Worm (Caenorhabditis elegans) whole organism, mixed stage, embryonic: Measurements from ENCODE around the gene srx-86.

Experiments
- M03D4.4 ChIP-seq: sonication (generic microtip); optimal IDR thresholded peaks from 2 replicates; lab custom pipeline; 2017; ENCODE audit warnings: mild to moderate bottlenecking, missing genetic modification characterization, missing compliant biosample characterization
- bed-3 ChIP-seq: fragments of 200-800 bp; sonication (Bioruptor generic); optimal IDR thresholded peaks from 3 replicates; lab custom pipeline; 2018; ENCODE audit warnings: mild to moderate bottlenecking, missing genetic modification characterization, moderate library complexity, missing compliant biosample characterization
- blmp-1 ChIP-seq: fragments of 150-350 bp; optimal IDR thresholded peaks from 2 replicates; lab custom pipeline; 2014; ENCODE audit warnings: missing biosample characterization, missing genetic modification characterization
- ceh-43 ChIP-seq: fragments of 200-800 bp; sonication (Bioruptor generic); optimal IDR thresholded peaks from 2 replicates; lab custom pipeline; 2018; ENCODE audit warnings: mild to moderate bottlenecking, missing genetic modification characterization, moderate library complexity, missing compliant biosample characterization
- ceh-83 ChIP-seq: fragments of 200-800 bp; sonication (Bioruptor generic); optimal IDR thresholded peaks from 2 replicates; lab custom pipeline; 2018; ENCODE audit warnings: mild to moderate bottlenecking, missing genetic modification characterization, missing compliant biosample characterization
- ces-1 ChIP-seq: fragments of 150-350 bp; optimal IDR thresholded peaks from 2 replicates; lab custom pipeline; 2014; ENCODE audit warnings: missing biosample characterization, missing genetic modification reagents, missing genetic modification characterization
- drap-1 ChIP-seq: fragments of 200-800 bp; sonication (Bioruptor generic); optimal IDR thresholded peaks from 3 replicates; lab custom pipeline; 2018; ENCODE audit warnings: mild to moderate bottlenecking, missing genetic modification characterization, missing compliant biosample characterization
- elt-1 ChIP-seq: sonication (generic microtip); optimal IDR thresholded peaks from 2 replicates; lab custom pipeline; 2017; ENCODE audit warnings: missing genetic modification characterization, mild to moderate bottlenecking, missing compliant biosample characterization, antibody characterized with exemption, moderate library complexity, borderline replicate concordance; ENCODE audit not compliant: insufficient read depth
- elt-3 ChIP-seq: fragments of 150-350 bp; optimal IDR thresholded peaks from 2 replicates; lab custom pipeline; 2014; ENCODE audit warnings: missing biosample characterization, missing genetic modification characterization
- flh-1 ChIP-seq: fragments of 200-800 bp; sonication (Bioruptor generic); optimal IDR thresholded peaks from 2 replicates; lab custom pipeline; 2018; ENCODE audit warnings: mild to moderate bottlenecking, missing genetic modification characterization, moderate library complexity, missing compliant biosample characterization
- ham-2 ChIP-seq: fragments of 200-800 bp; sonication (Bioruptor generic); optimal IDR thresholded peaks from 2 replicates; lab custom pipeline; 2018; ENCODE audit warnings: mild to moderate bottlenecking, missing genetic modification characterization, missing compliant biosample characterization
- hlh-1 ChIP-seq: fragments of 150-350 bp; optimal IDR thresholded peaks from 2 replicates; lab custom pipeline; 2014; ENCODE audit warnings: missing biosample characterization, missing genetic modification reagents, missing genetic modification characterization
- lin-13 ChIP-seq: fragments of 150-350 bp; optimal IDR thresholded peaks from 2 replicates; lab custom pipeline; 2014; ENCODE audit warnings: missing biosample characterization, missing genetic modification characterization
- lin-32 ChIP-seq: fragments of 200-800 bp; sonication (Bioruptor generic); optimal IDR thresholded peaks from 2 replicates; lab custom pipeline; 2018; ENCODE audit warnings: mild to moderate bottlenecking, missing genetic modification characterization, missing compliant biosample characterization
- lsy-2 ChIP-seq: fragments of 150-350 bp; optimal IDR thresholded peaks from 2 replicates; lab custom pipeline; 2014; ENCODE audit warnings: missing biosample characterization, missing genetic modification characterization
- mab-5 ChIP-seq: fragments of 150-350 bp; optimal IDR thresholded peaks from 2 replicates; lab custom pipeline; 2014; ENCODE audit warnings: missing biosample characterization, missing genetic modification characterization
- mls-2 ChIP-seq: sonication (generic microtip); optimal IDR thresholded peaks from 2 replicates; lab custom pipeline; 2016; ENCODE audit warnings: mild to moderate bottlenecking, missing genetic modification characterization, moderate library complexity, missing compliant biosample characterization
- nhr-2 ChIP-seq: fragments of 150-350 bp; optimal IDR thresholded peaks from 2 replicates; lab custom pipeline; 2014; ENCODE audit warnings: missing biosample characterization, missing genetic modification characterization
- nhr-237 ChIP-seq: fragments of 150-350 bp; optimal IDR thresholded peaks from 2 replicates; lab custom pipeline; 2014; ENCODE audit warnings: missing biosample characterization, missing genetic modification characterization
- nhr-76 ChIP-seq: sonication (generic microtip); optimal IDR thresholded peaks from 2 replicates; lab custom pipeline; 2017; ENCODE audit warnings: missing biosample characterization, missing genetic modification characterization
- pha-4 ChIP-seq: fragments of 150-350 bp; optimal IDR thresholded peaks from 2 replicates; lab custom pipeline; 2018; ENCODE audit warnings: missing biosample characterization, missing genetic modification reagents, missing genetic modification characterization
- sem-2 ChIP-seq: fragments of 200-800 bp; sonication (Bioruptor generic); optimal IDR thresholded peaks from 2 replicates; lab custom pipeline; 2018; ENCODE audit warnings: mild to moderate bottlenecking, missing genetic modification characterization, missing compliant biosample characterization
- snpc-4 ChIP-seq: fragments of 150-350 bp; optimal IDR thresholded peaks from 2 replicates; lab custom pipeline; 2014; ENCODE audit warnings: missing biosample characterization, missing genetic modification characterization
- sptf-1 ChIP-seq: sonication (generic microtip); optimal IDR thresholded peaks from 2 replicates; lab custom pipeline; 2017; ENCODE audit warnings: mild to moderate bottlenecking, missing genetic modification characterization, moderate library complexity, missing compliant biosample characterization
- unc-120 ChIP-seq: sonication (generic microtip); optimal IDR thresholded peaks from 2 replicates; lab custom pipeline; 2017; ENCODE audit warnings: missing genetic modification characterization, missing compliant biosample characterization; ENCODE audit not compliant: poor library complexity, severe bottlenecking
- unc-39 ChIP-seq: fragments of 150-350 bp; optimal IDR thresholded peaks from 2 replicates; lab custom pipeline; 2014; ENCODE audit warnings: missing biosample characterization, missing genetic modification characterization
- unc-62 ChIP-seq: fragments of 150-350 bp; optimal IDR thresholded peaks from 2 replicates; lab custom pipeline; 2014; ENCODE audit warnings: missing biosample characterization, missing genetic modification reagents, missing genetic modification characterization
- zip-8 ChIP-seq: fragments of 150-350 bp; optimal IDR thresholded peaks from 2 replicates; lab custom pipeline; 2014; ENCODE audit warnings: missing biosample characterization, missing genetic modification characterization

srx-86 gene

ce11 chrV:11585122-11585521 lies 22.4 kb downstream of the srx-86 start:
- TF ChIP-seq M03D4.4 (tag; lab: Kevin White, UChicago) (no peak), nhr-237 (tag; lab: Kevin White, UChicago) (no peak)

- TF ChIP-seq flh-1 (GFP tag; lab: Kevin White, UChicago) (no peak), M03D4.4 (tag; lab: Kevin White, UChicago) (no peak), sptf-1 (tag; lab: Kevin White, UChicago) (no peak), hlh-1 (tag; lab: Kevin White, UChicago) (no peak), ceh-43 (GFP tag; lab: Kevin White, UChicago) (no peak), unc-62 (GFP tag; lab: Kevin White, UChicago) (no peak), bed-3 (GFP tag; lab: Kevin White, UChicago) (no peak), snpc-4 (tag; lab: Kevin White, UChicago) (no peak), elt-3 (no peak), ceh-83 (no peak), mls-2 (tag; lab: Kevin White, UChicago) (no peak), ces-1 (GFP tag; lab: Kevin White, UChicago) (no peak), nhr-2 (tag; lab: Kevin White, UChicago) (no peak), blmp-1 (tag; lab: Kevin White, UChicago) (no peak), ham-2 (GFP tag; lab: Kevin White, UChicago) (no peak), mab-5 (tag; lab: Kevin White, UChicago) (no peak), drap-1 (GFP tag; lab: Kevin White, UChicago) (no peak)
Observed at ce11 chrV:11589433-11589832, 26.7 kb downstream of the srx-86 start, which contains the start of gene srx-82. srx-82 (plus strand) TSS chrV:11589733.

DNA sequence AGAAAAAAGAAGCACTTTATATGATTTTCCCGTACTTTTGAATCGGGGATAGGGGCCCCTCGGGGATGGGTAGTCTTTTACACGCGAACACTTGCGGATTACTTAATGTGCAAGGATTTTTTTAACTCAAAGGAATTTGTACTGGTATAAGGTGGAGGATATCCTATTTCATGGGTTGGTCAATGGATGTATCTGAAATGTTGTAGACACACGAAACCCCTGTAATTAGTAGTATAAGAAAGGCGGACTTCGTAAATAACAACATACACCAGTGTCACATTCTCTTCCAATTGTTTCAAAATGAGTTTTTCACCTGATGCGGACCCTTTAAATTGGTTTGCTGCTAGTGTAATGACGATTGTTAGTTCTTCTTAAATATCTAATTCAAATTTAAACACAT lies 30.7 kb downstream of the srx-86 start, which contains the start of gene srx-80:
TSS of gene srx-80 (plus strand) at position 301 of the 400 bp plus-strand sequence.
- TF ChIP-seq bed-3 (GFP tag; lab: Kevin White, UChicago), result no peak
- no peak for TF ChIP-seq zip-8 (tag; lab: Kevin White, UChicago)
- TF ChIP-seq blmp-1 (tag; lab: Kevin White, UChicago), result no peak

DNA sequence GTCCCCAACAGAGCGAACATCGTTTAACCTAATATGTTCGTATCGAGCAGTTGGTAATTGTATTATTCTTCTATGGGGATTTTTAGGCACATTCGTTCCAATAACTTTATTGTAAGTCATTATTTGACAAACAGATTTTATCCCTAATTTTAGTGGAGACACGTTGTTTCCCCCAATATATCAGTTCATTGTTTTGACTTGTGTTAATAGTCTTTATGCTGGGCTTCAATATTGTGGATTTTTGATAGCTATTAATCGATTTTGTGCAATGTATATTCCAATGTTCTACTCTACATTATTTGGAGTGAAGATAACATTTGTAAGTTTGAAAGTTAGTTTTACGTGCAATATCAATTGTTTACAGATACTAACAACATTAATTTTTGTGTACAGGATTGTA lies 31.1 kb downstream of the srx-86 start:
- no peak for TF ChIP-seq unc-120 (tag; lab: Kevin White, UChicago)
- no peak for TF ChIP-seq mls-2 (tag; lab: Kevin White, UChicago)
- TF ChIP-seq zip-8 (tag; lab: Kevin White, UChicago), result no peak
- no peak for TF ChIP-seq ceh-43 (GFP tag; lab: Kevin White, UChicago)
- TF ChIP-seq lin-32 (GFP tag; lab: Kevin White, UChicago), result no peak
- no peak for TF ChIP-seq unc-39 (tag; lab: Kevin White, UChicago)
- no peak for TF ChIP-seq lsy-2 (tag; lab: Kevin White, UChicago)
- TF ChIP-seq bed-3 (GFP tag; lab: Kevin White, UChicago), result no peak
- TF ChIP-seq nhr-76, result no peak
- no peak for TF ChIP-seq snpc-4 (tag; lab: Kevin White, UChicago)
- no peak for TF ChIP-seq pha-4 (tag; lab: Kevin White, UChicago)
- TF ChIP-seq unc-62 (GFP tag; lab: Kevin White, UChicago), result no peak

ce11 chrV:11598807-11599206 lies 36.1 kb downstream of the srx-86 start, which contains the start of gene srx-84:
srx-84 (plus strand) TSS chrV:11599107.
- no peak for TF ChIP-seq elt-1
- TF ChIP-seq ces-1 (GFP tag; lab: Kevin White, UChicago), result no peak
- TF ChIP-seq sptf-1 (tag; lab: Kevin White, UChicago), result no peak
- no peak for TF ChIP-seq lin-13

- TF ChIP-seq zip-8 (tag; lab: Kevin White, UChicago) (no peak), sem-2 (no peak), M03D4.4 (tag; lab: Kevin White, UChicago) (no peak), lin-13 (no peak), unc-39 (tag; lab: Kevin White, UChicago) (no peak)
Observed at ce11 chrV:11600800-11601199, 38.1 kb downstream of the srx-86 start, which contains the start of gene F35B12.9. F35B12.9 (plus strand) TSS chrV:11601171.
